Fruit fly (Drosophila melanogaster): Measurements from ENCODE around the gene Usp7.

- no peak for TF ChIP-seq OdsH (GFP tag; optimal IDR thresholded peaks at IDR 0.05)
- TF ChIP-seq vri (GFP tag; optimal IDR thresholded peaks at IDR 0.05), result no peak
- TF ChIP-seq CG11294 (GFP tag; IDR thresholded peaks at IDR 0.05), result no peak
- TF ChIP-seq Ets96B (tag; optimal IDR thresholded peaks at IDR 0.05), result no peak
- TF ChIP-seq CG16779 (tag; optimal IDR thresholded peaks at IDR 0.05), result no peak
- TF ChIP-seq eg (GFP tag; IDR thresholded peaks at IDR 0.05), result no peak
- TF ChIP-seq Eip75B (GFP tag; optimal IDR thresholded peaks at IDR 0.05), result no peak
- no peak for TF ChIP-seq CG1621 (tag; optimal IDR thresholded peaks at IDR 0.05)
- no peak for TF ChIP-seq CG11902 (GFP tag; optimal IDR thresholded peaks at IDR 0.05)
- TF ChIP-seq Blimp-1 (GFP tag; optimal IDR thresholded peaks at IDR 0.05), result no peak
- no peak for TF ChIP-seq CG3919 (GFP tag; optimal IDR thresholded peaks at IDR 0.05)
Observed at dm6 chrX:12059495-12059894, 30.7 kb upstream of the Usp7 start, which contains the start of gene Muc11A.
